Fruit fly (Drosophila melanogaster) whole organism, embryonic: ENCODE measurements around the gene Ugt37A2.

ENCODE experiments used
- Antp ChIP-seq: fragments of 200-800 bp; sonication (Bioruptor generic); optimal IDR thresholded peaks from 3 replicates; lab custom pipeline; 2016; ENCODE audit warnings: missing biosample characterization, missing genetic modification characterization
- BtbVII ChIP-seq: fragments of 200-800 bp; sonication (Bioruptor generic); optimal IDR thresholded peaks from 3 replicates; lab custom pipeline; 2017; ENCODE audit warnings: missing biosample characterization, mild to moderate bottlenecking, missing genetic modification characterization
- CG11398 ChIP-seq: fragments of 200-800 bp; sonication (Bioruptor generic); optimal IDR thresholded peaks from 2 replicates; lab custom pipeline; 2016; ENCODE audit warnings: missing biosample characterization, missing genetic modification characterization
- CG12391 ChIP-seq: fragments of 200-800 bp; sonication (Bioruptor generic); optimal IDR thresholded peaks from 3 replicates; lab custom pipeline; 2018; ENCODE audit warnings: missing biosample characterization, mild to moderate bottlenecking, missing genetic modification characterization, moderate library complexity
- CG13287 ChIP-seq: fragments of 200-800 bp; sonication (Bioruptor generic); IDR thresholded peaks from 2 replicates; pipeline ENCODE4 v1.3.6; 2022; ENCODE audit warnings: missing biosample characterization, missing genetic modification characterization; ENCODE audit not compliant: partially characterized antibody
- CG17328 ChIP-seq: fragments of 200-800 bp; sonication (Bioruptor generic); IDR thresholded peaks from 2 replicates; pipeline ENCODE4 v1.3.6; 2022; ENCODE audit warnings: missing biosample characterization, missing genetic modification characterization
- CG17361 ChIP-seq: fragments of 200-800 bp; sonication (Bioruptor generic); IDR thresholded peaks from 3 replicates; pipeline ENCODE4 v1.3.6; 2022; ENCODE audit warnings: missing biosample characterization, missing genetic modification characterization
- CG2120 ChIP-seq: fragments of 200-800 bp; sonication (Bioruptor generic); optimal IDR thresholded peaks from 3 replicates; lab custom pipeline; 2016; ENCODE audit warnings: missing biosample characterization, missing genetic modification characterization
- CG2889 ChIP-seq: fragments of 200-800 bp; sonication (Bioruptor generic); IDR thresholded peaks from 3 replicates; pipeline ENCODE4 v1.3.6; 2022; ENCODE audit warnings: missing biosample characterization, missing genetic modification characterization
- CG3065 ChIP-seq: fragments of 200-800 bp; sonication (Bioruptor generic); optimal IDR thresholded peaks from 2 replicates; lab custom pipeline; 2016; ENCODE audit warnings: missing biosample characterization, missing genetic modification characterization
- CG34224 ChIP-seq: fragments of 200-800 bp; sonication (Bioruptor generic); IDR thresholded peaks from 3 replicates; pipeline ENCODE4 v1.3.6; 2022; ENCODE audit warnings: missing biosample characterization, missing genetic modification characterization; ENCODE audit not compliant: partially characterized antibody
- CG3995 ChIP-seq: fragments of 200-800 bp; sonication (Bioruptor generic); optimal IDR thresholded peaks from 3 replicates; lab custom pipeline; 2016; ENCODE audit warnings: missing biosample characterization, missing genetic modification characterization
- CG5180 ChIP-seq: fragments of 200-800 bp; sonication (Bioruptor generic); optimal IDR thresholded peaks from 3 replicates; lab custom pipeline; 2017; ENCODE audit warnings: missing biosample characterization, missing genetic modification characterization, mild to moderate bottlenecking, moderate library complexity, missing genetic modification reagents
- CG5953 ChIP-seq: fragments of 200-800 bp; sonication (Bioruptor generic); IDR thresholded peaks from 2 replicates; pipeline ENCODE4 v1.3.6; 2022; ENCODE audit warnings: missing biosample characterization, missing genetic modification characterization
- CG6254 ChIP-seq: fragments of 200-800 bp; sonication (Bioruptor generic); optimal IDR thresholded peaks from 3 replicates; lab custom pipeline; 2017; ENCODE audit warnings: mild to moderate bottlenecking, missing biosample characterization, missing genetic modification reagents, missing genetic modification characterization
- CG6765 ChIP-seq: fragments of 200-800 bp; sonication (Bioruptor generic); optimal IDR thresholded peaks from 3 replicates; lab custom pipeline; 2017; ENCODE audit warnings: missing biosample characterization, mild to moderate bottlenecking, missing genetic modification characterization
- CG7271 ChIP-seq: fragments of 200-800 bp; sonication (Bioruptor generic); optimal IDR thresholded peaks from 2 replicates; lab custom pipeline; 2018; ENCODE audit warnings: missing biosample characterization, mild to moderate bottlenecking, missing genetic modification characterization, moderate library complexity
- CG8290 ChIP-seq, 3 experiments: fragments of 200-800 bp; sonication (Bioruptor generic); optimal IDR thresholded peaks; 2 replicates each; lab custom pipeline; 2016 to 2019; ENCODE audit warnings: missing biosample characterization in 3 of 3, missing genetic modification characterization in 3 of 3, mild to moderate bottlenecking in 2 of 3, moderate library complexity in 1 of 3
- CG9797 ChIP-seq: fragments of 200-800 bp; sonication (Bioruptor generic); optimal IDR thresholded peaks from 3 replicates; lab custom pipeline; 2018; ENCODE audit warnings: missing biosample characterization, mild to moderate bottlenecking, missing genetic modification characterization
- Dek ChIP-seq: fragments of 200-800 bp; sonication (Bioruptor generic); optimal IDR thresholded peaks from 3 replicates; lab custom pipeline; 2019; ENCODE audit warnings: missing biosample characterization, mild to moderate bottlenecking, missing genetic modification characterization, moderate library complexity
- Dp ChIP-seq: fragments of 200-800 bp; sonication (Bioruptor generic); optimal IDR thresholded peaks from 2 replicates; lab custom pipeline; 2018; ENCODE audit warnings: missing biosample characterization, mild to moderate bottlenecking, missing genetic modification characterization, moderate library complexity
- Ravus ChIP-seq: fragments of 200-800 bp; sonication (Bioruptor generic); IDR thresholded peaks from 2 replicates; pipeline ENCODE4 v1.3.6; 2022; ENCODE audit warnings: missing biosample characterization, missing genetic modification characterization
- Usf ChIP-seq: fragments of 200-800 bp; sonication (Bioruptor generic); optimal IDR thresholded peaks from 2 replicates; lab custom pipeline; 2017; ENCODE audit warnings: missing genotype, missing biosample characterization, missing genetic modification characterization
- ato ChIP-seq: fragments of 200-800 bp; sonication (Bioruptor generic); IDR thresholded peaks from 2 replicates; pipeline ENCODE4 v1.3.6; 2022; ENCODE audit warnings: missing biosample characterization, missing genetic modification characterization; ENCODE audit not compliant: partially characterized antibody
- disco-r ChIP-seq: fragments of 200-800 bp; sonication (Bioruptor generic); optimal IDR thresholded peaks from 2 replicates; lab custom pipeline; 2016; ENCODE audit warnings: missing biosample characterization, missing genetic modification characterization
- dpn ChIP-seq, 2 experiments: fragments of 200-800 bp; sonication (Bioruptor generic); optimal IDR thresholded peaks; 3 replicates each; lab custom pipeline; 2016; ENCODE audit warnings: missing biosample characterization in 2 of 2, missing genetic modification characterization in 2 of 2
- dysf ChIP-seq: fragments of 200-800 bp; sonication (Bioruptor generic); IDR thresholded peaks from 3 replicates; pipeline ENCODE4 v1.3.6; 2022; ENCODE audit warnings: missing biosample characterization, missing genetic modification characterization
- gcm ChIP-seq: fragments of 200-800 bp; sonication (Bioruptor generic); optimal IDR thresholded peaks from 2 replicates; lab custom pipeline; 2019; ENCODE audit warnings: missing biosample characterization, mild to moderate bottlenecking, missing genetic modification characterization, moderate library complexity
- her ChIP-seq: fragments of 200-800 bp; sonication (Bioruptor generic); optimal IDR thresholded peaks from 2 replicates; lab custom pipeline; 2016; ENCODE audit warnings: missing biosample characterization, missing genetic modification characterization
- lab ChIP-seq: fragments of 200-800 bp; sonication (Bioruptor generic); optimal IDR thresholded peaks from 3 replicates; lab custom pipeline; 2017; ENCODE audit warnings: missing biosample characterization, missing genetic modification characterization, mild to moderate bottlenecking, moderate library complexity, missing genetic modification reagents
- lbe ChIP-seq: fragments of 200-800 bp; sonication (Bioruptor generic); optimal IDR thresholded peaks from 2 replicates; lab custom pipeline; 2016; ENCODE audit warnings: missing biosample characterization, mild to moderate bottlenecking, missing genetic modification characterization
- lola ChIP-seq, 3 experiments: fragments of >200 bp in 2 of 3; fragments of 200-800 bp in 1 of 3; sonication (Bioruptor generic) in 1 of 3; optimal IDR thresholded peaks; 2 replicates each; lab custom pipeline; 2017 to 2019; ENCODE audit warnings: missing biosample characterization in 3 of 3, missing genetic modification characterization in 3 of 3, mild to moderate bottlenecking in 1 of 3, moderate library complexity in 1 of 3
- mirr ChIP-seq: fragments of 200-800 bp; sonication (Bioruptor generic); optimal IDR thresholded peaks from 3 replicates; lab custom pipeline; 2018; ENCODE audit warnings: missing biosample characterization, mild to moderate bottlenecking, missing genetic modification characterization
- nmo ChIP-seq: fragments of 200-800 bp; sonication (Bioruptor generic); optimal IDR thresholded peaks from 2 replicates; lab custom pipeline; 2018; ENCODE audit warnings: missing biosample characterization, mild to moderate bottlenecking, missing genetic modification characterization, moderate library complexity
- pan ChIP-seq, 4 experiments: fragments of >200 bp in 3 of 4; fragments of 200-800 bp in 1 of 4; sonication (Bioruptor generic) in 1 of 4; optimal IDR thresholded peaks in 3 of 4; IDR thresholded peaks in 1 of 4; 2 replicates each; pipeline versions ENCODE4 v1.3.6 to Lab custom; 2017 to 2022; ENCODE audit warnings: missing biosample characterization in 2 of 4, missing genetic modification characterization in 2 of 4, mixed read lengths in 1 of 4
- pum ChIP-seq: fragments of 200-800 bp; sonication (Bioruptor generic); optimal IDR thresholded peaks from 2 replicates; lab custom pipeline; 2016; ENCODE audit warnings: missing biosample characterization, missing genetic modification characterization
- pzg ChIP-seq: fragments of 200-800 bp; sonication (Bioruptor generic); optimal IDR thresholded peaks from 3 replicates; lab custom pipeline; 2018; ENCODE audit warnings: missing biosample characterization, mild to moderate bottlenecking, missing genetic modification characterization, moderate library complexity
- rib ChIP-seq: fragments of 200-800 bp; sonication (Bioruptor generic); IDR thresholded peaks from 2 replicates; pipeline ENCODE4 v1.3.6; 2022; ENCODE audit warnings: missing biosample characterization, missing genetic modification characterization
- sc ChIP-seq, 3 experiments: fragments of >200 bp in 2 of 3; fragments of 200-800 bp in 1 of 3; sonication (Bioruptor generic) in 1 of 3; optimal IDR thresholded peaks; 2 replicates in 2 of 3; 3 replicates in 1 of 3; lab custom pipeline; 2017; ENCODE audit warnings: mild to moderate bottlenecking in 1 of 3, missing biosample characterization in 1 of 3, missing genetic modification characterization in 1 of 3, missing genetic modification reagents in 1 of 3
- sisA ChIP-seq: fragments of 200-800 bp; sonication (Bioruptor generic); IDR thresholded peaks from 2 replicates; pipeline ENCODE4 v1.3.6; 2022; ENCODE audit warnings: missing biosample characterization, missing genetic modification characterization
- slbo ChIP-seq: fragments of 200-800 bp; sonication (Bioruptor generic); IDR thresholded peaks from 2 replicates; pipeline ENCODE4 v1.3.6; 2022; ENCODE audit warnings: missing biosample characterization, missing genetic modification characterization
- tio ChIP-seq: fragments of 200-800 bp; sonication (Bioruptor generic); optimal IDR thresholded peaks from 2 replicates; lab custom pipeline; 2017; ENCODE audit warnings: missing biosample characterization, missing genetic modification characterization, inconsistent platforms
- tll ChIP-seq, 2 experiments: fragments of 200-800 bp in 1 of 2; fragments of >200 bp in 1 of 2; sonication (Bioruptor generic) in 1 of 2; optimal IDR thresholded peaks; 2 replicates each; lab custom pipeline; 2017 to 2019; ENCODE audit warnings: missing biosample characterization in 2 of 2, missing genetic modification characterization in 2 of 2, mild to moderate bottlenecking in 1 of 2, moderate library complexity in 1 of 2
- vnd ChIP-seq: fragments of 200-800 bp; sonication (Bioruptor generic); IDR thresholded peaks from 3 replicates; pipeline ENCODE4 v1.3.6; 2022; ENCODE audit warnings: missing biosample characterization, missing genetic modification characterization; ENCODE audit not compliant: partially characterized antibody
- wdn ChIP-seq: fragments of 200-800 bp; sonication (Bioruptor generic); IDR thresholded peaks from 2 replicates; pipeline ENCODE4 v1.3.6; 2022; ENCODE audit warnings: missing biosample characterization, missing genetic modification characterization
- zf30C ChIP-seq: fragments of 200-800 bp; sonication (Bioruptor generic); optimal IDR thresholded peaks from 3 replicates; lab custom pipeline; 2018; ENCODE audit warnings: missing biosample characterization, mild to moderate bottlenecking, missing genetic modification characterization

Gene Ugt37A2

dm6 chr3R:12719627-12720343 lies 19.7 kb upstream of the Ugt37A2 start (continued):
- no peak for TF ChIP-seq CG3995 (GFP tag; lab: Kevin White, UChicago)
- TF ChIP-seq CG6254 (GFP tag; lab: Kevin White, UChicago), result peak; percentile 12
- TF ChIP-seq tio (GFP tag; lab: Kevin White, UChicago), result peak; percentile 10
- TF ChIP-seq disco-r (GFP tag; lab: Kevin White, UChicago), result no peak
- TF ChIP-seq slbo (GFP tag; lab: Robert Waterston, UW), result peak; percentile 34; the same call in 1 of the 2 replicates
- peak; percentile 18 to 31 for TF ChIP-seq dpn (GFP tag; optimal IDR thresholded peaks at IDR 0.05; lab: Kevin White, UChicago)
- no peak for TF ChIP-seq Dp (GFP tag; lab: Kevin White, UChicago)
- peak; percentile 48 for TF ChIP-seq lab (GFP tag; lab: Kevin White, UChicago)
- no peak for TF ChIP-seq Ravus
- no peak for TF ChIP-seq pan (optimal IDR thresholded peaks at IDR 0.05; lab: Kevin White, UChicago)
- TF ChIP-seq pan (GFP tag; optimal IDR thresholded peaks at IDR 0.05 in 1 of 2, IDR thresholded peaks at IDR 0.05 in 1 of 2), result no peak
- TF ChIP-seq wdn, result no peak
- peak; percentile 32 for TF ChIP-seq CG12391
- no peak for TF ChIP-seq Antp (GFP tag; lab: Kevin White, UChicago)
- no peak for TF ChIP-seq sc (optimal IDR thresholded peaks at IDR 0.05; lab: Kevin White, UChicago)
- TF ChIP-seq sc (GFP tag; optimal IDR thresholded peaks at IDR 0.05; lab: Kevin White, UChicago), result no peak
- TF ChIP-seq tll (GFP tag; optimal IDR thresholded peaks at IDR 0.05; lab: Kevin White, UChicago), result no peak
- no peak for TF ChIP-seq pum (GFP tag; lab: Kevin White, UChicago)
- TF ChIP-seq pzg (GFP tag; lab: Kevin White, UChicago), result no peak
- TF ChIP-seq vnd (GFP tag; lab: Robert Waterston, UW), result no peak
- TF ChIP-seq Usf (GFP tag; lab: Kevin White, UChicago), result no peak
- no peak for TF ChIP-seq CG2889 (GFP tag; lab: Robert Waterston, UW)
- TF ChIP-seq CG9797 (GFP tag; lab: Kevin White, UChicago), result no peak
- no peak for TF ChIP-seq her (GFP tag; lab: Kevin White, UChicago)
- no peak for TF ChIP-seq zf30C (GFP tag; lab: Kevin White, UChicago)
- TF ChIP-seq ato, result peak; percentile 37; the same call in 1 of the 2 replicates
- no peak for TF ChIP-seq CG7271 (tag; lab: Kevin White, UChicago)
- peak in 1 of 3 experiments; percentile 12 for TF ChIP-seq lola (GFP tag; optimal IDR thresholded peaks at IDR 0.05; lab: Kevin White, UChicago)
- TF ChIP-seq rib (GFP tag; lab: Robert Waterston, UW), result peak; percentile 84; the same call in 1 of the 2 replicates
- TF ChIP-seq CG5180, result no peak
- peak; percentile 9 for TF ChIP-seq mirr (GFP tag; lab: Kevin White, UChicago)
- TF ChIP-seq CG11398 (GFP tag; lab: Kevin White, UChicago), result no peak
- peak; percentile 29 for TF ChIP-seq gcm (GFP tag; lab: Kevin White, UChicago)
- peak; percentile 36 for TF ChIP-seq BtbVII (GFP tag; lab: Kevin White, UChicago)
- peak; percentile 25; the same call in 1 of the 2 replicates for TF ChIP-seq CG13287
- peak; percentile 60 for TF ChIP-seq lbe (GFP tag; lab: Kevin White, UChicago)
- peak; percentile 36 for TF ChIP-seq nmo (GFP tag; lab: Kevin White, UChicago)
- TF ChIP-seq sisA (GFP tag; lab: Robert Waterston, UW), result no peak
- TF ChIP-seq CG17361 (GFP tag; lab: Robert Waterston, UW), result peak; percentile 42; the same call in 2 of the 3 replicates
- TF ChIP-seq CG3065, result no peak
- TF ChIP-seq Dek (tag; lab: Kevin White, UChicago), result peak; percentile 37
- no peak for TF ChIP-seq CG8290 (GFP tag; optimal IDR thresholded peaks at IDR 0.05; lab: Kevin White, UChicago)
- peak in 1 of 2 experiments; percentile 33 for TF ChIP-seq CG8290 (tag; optimal IDR thresholded peaks at IDR 0.05; lab: Kevin White, UChicago)
- no peak for TF ChIP-seq CG17328
- no peak for TF ChIP-seq CG2120 (GFP tag; lab: Kevin White, UChicago)
- TF ChIP-seq CG34224, result peak; percentile 24; the same call in 2 of the 3 replicates
- TF ChIP-seq CG6765 (GFP tag; lab: Kevin White, UChicago), result peak; percentile 11
- no peak for TF ChIP-seq CG5953 (GFP tag; lab: Robert Waterston, UW)
- TF ChIP-seq dysf (GFP tag; lab: Robert Waterston, UW), result peak; percentile 47; the same call in 1 of the 3 replicates
